Fruit fly (Drosophila melanogaster) whole organism, embryonic: ENCODE results near the gene Cyp6t1.

Experiments
- Atf6 ChIP-seq: fragments of 200-800 bp; sonication (Bioruptor generic); IDR thresholded peaks from 2 replicates; pipeline ENCODE4 v1.3.6; 2022; ENCODE audit warnings: missing biosample characterization, missing genetic modification characterization
- CG1024 ChIP-seq: fragments of 200-800 bp; sonication (Bioruptor generic); IDR thresholded peaks from 2 replicates; pipeline ENCODE4 v1.3.6; 2022; ENCODE audit warnings: missing biosample characterization, missing genetic modification characterization
- CG10431 ChIP-seq: fragments of 200-800 bp; sonication (Bioruptor generic); optimal IDR thresholded peaks from 3 replicates; lab custom pipeline; 2018; ENCODE audit warnings: missing biosample characterization, mild to moderate bottlenecking, missing genetic modification characterization
- CG10565 ChIP-seq: fragments of 200-800 bp; sonication (Bioruptor generic); optimal IDR thresholded peaks from 3 replicates; lab custom pipeline; 2016; ENCODE audit warnings: missing biosample characterization, mild to moderate bottlenecking, missing genetic modification characterization
- CG15514 ChIP-seq: fragments of 200-800 bp; sonication (Bioruptor generic); optimal IDR thresholded peaks from 3 replicates; lab custom pipeline; 2017; ENCODE audit warnings: missing biosample characterization, missing genetic modification characterization, mild to moderate bottlenecking, moderate library complexity, missing genetic modification reagents
- CG15696 ChIP-seq: fragments of 200-800 bp; sonication (Bioruptor generic); optimal IDR thresholded peaks from 2 replicates; lab custom pipeline; 2019; ENCODE audit warnings: missing biosample characterization, mild to moderate bottlenecking, missing genetic modification characterization, moderate library complexity
- CG17186 ChIP-seq: fragments of 200-800 bp; sonication (Bioruptor generic); optimal IDR thresholded peaks from 3 replicates; lab custom pipeline; 2017; ENCODE audit warnings: missing biosample characterization, missing genetic modification reagents, missing genetic modification characterization
- CG17385 ChIP-seq: fragments of 200-800 bp; sonication (Bioruptor generic); optimal IDR thresholded peaks from 3 replicates; lab custom pipeline; 2018; ENCODE audit warnings: missing biosample characterization, mild to moderate bottlenecking, missing genetic modification characterization
- CG18599 ChIP-seq: fragments of 200-800 bp; sonication (Bioruptor generic); optimal IDR thresholded peaks from 3 replicates; lab custom pipeline; 2017; ENCODE audit warnings: missing biosample characterization, missing genetic modification characterization, mild to moderate bottlenecking, moderate library complexity, missing genetic modification reagents
- CG18764 ChIP-seq: fragments of 200-800 bp; sonication (Bioruptor generic); optimal IDR thresholded peaks from 3 replicates; lab custom pipeline; 2016; ENCODE audit warnings: missing biosample characterization, missing genetic modification characterization
- CG2712 ChIP-seq: fragments of 200-800 bp; optimal IDR thresholded peaks from 3 replicates; lab custom pipeline; 2019; ENCODE audit warnings: missing biosample characterization, mild to moderate bottlenecking, missing genetic modification characterization, moderate library complexity
- CG30020 ChIP-seq: fragments of 200-800 bp; optimal IDR thresholded peaks from 2 replicates; lab custom pipeline; 2019; ENCODE audit warnings: missing biosample characterization, mild to moderate bottlenecking, missing genetic modification characterization, moderate library complexity
- CG30403 ChIP-seq: fragments of 200-800 bp; sonication (Bioruptor generic); optimal IDR thresholded peaks from 3 replicates; lab custom pipeline; 2016; ENCODE audit warnings: missing biosample characterization, missing genetic modification characterization
- CG3065 ChIP-seq: fragments of 200-800 bp; sonication (Bioruptor generic); optimal IDR thresholded peaks from 2 replicates; lab custom pipeline; 2016; ENCODE audit warnings: missing biosample characterization, missing genetic modification characterization
- CG32772 ChIP-seq: fragments of 200-800 bp; sonication (Bioruptor generic); IDR thresholded peaks from 2 replicates; pipeline ENCODE4 v1.3.6; 2022; ENCODE audit warnings: missing biosample characterization, missing genetic modification characterization
- CG33213 ChIP-seq: fragments of 200-800 bp; sonication (Bioruptor generic); optimal IDR thresholded peaks from 3 replicates; lab custom pipeline; 2016; ENCODE audit warnings: missing biosample characterization, missing genetic modification characterization
- CG43689 ChIP-seq: fragments of 200-800 bp; sonication (Bioruptor generic); IDR thresholded peaks from 2 replicates; pipeline ENCODE4 v1.3.6; 2022; ENCODE audit warnings: missing biosample characterization, missing genetic modification characterization
- CG6175 ChIP-seq: fragments of 200-800 bp; sonication (Bioruptor generic); IDR thresholded peaks from 3 replicates; pipeline ENCODE4 v1.3.6; 2022; ENCODE audit warnings: missing biosample characterization, missing genetic modification characterization
- CG8388 ChIP-seq: fragments of 200-800 bp; sonication (Bioruptor generic); optimal IDR thresholded peaks from 2 replicates; lab custom pipeline; 2019; ENCODE audit warnings: missing biosample characterization, mild to moderate bottlenecking, missing genetic modification characterization, moderate library complexity
- CHES-1-like ChIP-seq: fragments of 200-800 bp; sonication (Bioruptor generic); optimal IDR thresholded peaks from 2 replicates; lab custom pipeline; 2016; ENCODE audit warnings: missing biosample characterization, missing genetic modification characterization
- Chrac-16 ChIP-seq: fragments of 200-800 bp; sonication (Bioruptor generic); optimal IDR thresholded peaks from 3 replicates; lab custom pipeline; 2016; ENCODE audit warnings: missing biosample characterization, missing genetic modification characterization
- E2f1 ChIP-seq: fragments of 200-800 bp; sonication (Bioruptor generic); IDR thresholded peaks from 2 replicates; pipeline ENCODE4 v1.3.6; 2022; ENCODE audit warnings: missing biosample characterization, missing genetic modification characterization
- GATAe ChIP-seq: fragments of 200-800 bp; sonication (Bioruptor generic); conservative IDR thresholded peaks from 2 replicates; pipeline ENCODE4 v1.3.6; 2022; ENCODE audit warnings: missing biosample characterization, missing genetic modification characterization
- HLH54F ChIP-seq: fragments of 200-800 bp; sonication (Bioruptor generic); optimal IDR thresholded peaks from 3 replicates; lab custom pipeline; 2016; ENCODE audit warnings: missing biosample characterization, missing genetic modification characterization
- HLHmδ ChIP-seq: fragments of 200-800 bp; sonication (Bioruptor generic); optimal IDR thresholded peaks from 2 replicates; lab custom pipeline; 2018; ENCODE audit warnings: missing biosample characterization, mild to moderate bottlenecking, missing genetic modification characterization, moderate library complexity
- HmgD ChIP-seq: fragments of 200-800 bp; sonication (Bioruptor generic); optimal IDR thresholded peaks from 3 replicates; lab custom pipeline; 2016; ENCODE audit warnings: missing biosample characterization, missing genetic modification characterization
- Hmr ChIP-seq: fragments of 200-800 bp; sonication (Bioruptor generic); optimal IDR thresholded peaks from 3 replicates; lab custom pipeline; 2017; ENCODE audit warnings: mild to moderate bottlenecking, missing biosample characterization, missing genetic modification reagents, missing genetic modification characterization
- Hmx ChIP-seq: fragments of 200-800 bp; sonication (Bioruptor generic); optimal IDR thresholded peaks from 2 replicates; lab custom pipeline; 2016; ENCODE audit warnings: missing biosample characterization, missing genetic modification characterization
- MBD-R2 ChIP-seq: fragments of 200-800 bp; sonication (Bioruptor generic); IDR thresholded peaks from 2 replicates; pipeline ENCODE4 v1.3.6; 2022; ENCODE audit warnings: missing biosample characterization, missing genetic modification characterization
- Nf-YA ChIP-seq: fragments of 200-800 bp; sonication (Bioruptor generic); IDR thresholded peaks from 2 replicates; pipeline ENCODE4 v1.3.6; 2022; ENCODE audit warnings: missing biosample characterization, missing genetic modification characterization
- NfI ChIP-seq: fragments of 200-800 bp; sonication (Bioruptor generic); optimal IDR thresholded peaks from 3 replicates; lab custom pipeline; 2018; ENCODE audit warnings: missing biosample characterization, mild to moderate bottlenecking, missing genetic modification characterization, moderate library complexity
- Oaz ChIP-seq: fragments of 200-800 bp; sonication (Bioruptor generic); IDR thresholded peaks from 2 replicates; pipeline ENCODE4 v1.3.6; 2022; ENCODE audit warnings: missing biosample characterization, missing genetic modification characterization
- Ravus ChIP-seq: fragments of 200-800 bp; sonication (Bioruptor generic); IDR thresholded peaks from 2 replicates; pipeline ENCODE4 v1.3.6; 2022; ENCODE audit warnings: missing biosample characterization, missing genetic modification characterization
- Spps ChIP-seq: fragments of 200-800 bp; sonication (Bioruptor generic); optimal IDR thresholded peaks from 2 replicates; lab custom pipeline; 2018; ENCODE audit warnings: missing biosample characterization, mild to moderate bottlenecking, missing genetic modification characterization
- YL-1 ChIP-seq: fragments of 200-800 bp; sonication (Bioruptor generic); optimal IDR thresholded peaks from 3 replicates; lab custom pipeline; 2017; ENCODE audit warnings: missing biosample characterization, mild to moderate bottlenecking, missing genetic modification characterization
- ash1 ChIP-seq: fragments of 200-800 bp; sonication (Bioruptor generic); optimal IDR thresholded peaks from 2 replicates; lab custom pipeline; 2018; ENCODE audit warnings: missing biosample characterization, mild to moderate bottlenecking, missing genetic modification characterization
- bsh ChIP-seq, 2 experiments: fragments of 200-800 bp; sonication (Bioruptor generic); optimal IDR thresholded peaks; 2 replicates each; lab custom pipeline; 2017 to 2018; ENCODE audit warnings: mild to moderate bottlenecking in 2 of 2, missing biosample characterization in 2 of 2, missing genetic modification characterization in 2 of 2, moderate library complexity in 1 of 2
- chm ChIP-seq: fragments of 200-800 bp; sonication (Bioruptor generic); IDR thresholded peaks from 2 replicates; pipeline ENCODE4 v1.3.6; 2022; ENCODE audit warnings: missing biosample characterization, missing genetic modification characterization
- cwo ChIP-seq: fragments of 200-800 bp; sonication (Bioruptor generic); optimal IDR thresholded peaks from 3 replicates; lab custom pipeline; 2017; ENCODE audit warnings: missing biosample characterization, missing genetic modification characterization, mild to moderate bottlenecking, moderate library complexity, missing genetic modification reagents
- da ChIP-seq: fragments of 200-800 bp; sonication (Bioruptor generic); optimal IDR thresholded peaks from 2 replicates; lab custom pipeline; 2016; ENCODE audit warnings: missing biosample characterization, missing genetic modification characterization
- jing ChIP-seq: fragments of 200-800 bp; sonication (Bioruptor generic); optimal IDR thresholded peaks from 2 replicates; lab custom pipeline; 2018; ENCODE audit warnings: missing biosample characterization, mild to moderate bottlenecking, missing genetic modification characterization
- lab ChIP-seq: fragments of 200-800 bp; sonication (Bioruptor generic); optimal IDR thresholded peaks from 3 replicates; lab custom pipeline; 2017; ENCODE audit warnings: missing biosample characterization, missing genetic modification characterization, mild to moderate bottlenecking, moderate library complexity, missing genetic modification reagents
- maf-S ChIP-seq: fragments of 200-800 bp; sonication (Bioruptor generic); optimal IDR thresholded peaks from 2 replicates; lab custom pipeline; 2016; ENCODE audit warnings: missing biosample characterization, missing genetic modification characterization
- nerfin-2 ChIP-seq: fragments of 200-800 bp; sonication (Bioruptor generic); IDR thresholded peaks from 2 replicates; pipeline ENCODE4 v1.3.6; 2022; ENCODE audit warnings: missing biosample characterization, missing genetic modification characterization; ENCODE audit not compliant: partially characterized antibody
- nom ChIP-seq: fragments of 200-800 bp; sonication (Bioruptor generic); optimal IDR thresholded peaks from 2 replicates; lab custom pipeline; 2017; ENCODE audit warnings: missing biosample characterization, missing genetic modification characterization, mild to moderate bottlenecking, moderate library complexity, missing genetic modification reagents
- psq ChIP-seq: fragments of 200-800 bp; sonication (Bioruptor generic); optimal IDR thresholded peaks from 2 replicates; lab custom pipeline; 2017; ENCODE audit warnings: missing biosample characterization, missing genetic modification characterization
- rib ChIP-seq: fragments of 200-800 bp; sonication (Bioruptor generic); IDR thresholded peaks from 2 replicates; pipeline ENCODE4 v1.3.6; 2022; ENCODE audit warnings: missing biosample characterization, missing genetic modification characterization
- ro ChIP-seq: fragments of 200-800 bp; sonication (Bioruptor generic); IDR thresholded peaks from 2 replicates; pipeline ENCODE4 v1.3.6; 2022; ENCODE audit warnings: missing biosample characterization, missing genetic modification characterization
- run ChIP-seq: fragments of 200-800 bp; sonication (Bioruptor generic); optimal IDR thresholded peaks from 3 replicates; lab custom pipeline; 2018; ENCODE audit warnings: missing biosample characterization, mild to moderate bottlenecking, missing genetic modification characterization
- sima ChIP-seq: fragments of 200-800 bp; sonication (Bioruptor generic); optimal IDR thresholded peaks from 2 replicates; lab custom pipeline; 2016; ENCODE audit warnings: missing biosample characterization, missing genetic modification characterization
- wdn ChIP-seq: fragments of 200-800 bp; sonication (Bioruptor generic); IDR thresholded peaks from 2 replicates; pipeline ENCODE4 v1.3.6; 2022; ENCODE audit warnings: missing biosample characterization, missing genetic modification characterization
- zen ChIP-seq: fragments of 200-800 bp; sonication (Bioruptor generic); optimal IDR thresholded peaks from 3 replicates; lab custom pipeline; 2018; ENCODE audit warnings: missing biosample characterization, mild to moderate bottlenecking, missing genetic modification characterization, moderate library complexity

The Cyp6t1 gene

dm6 chrX:21497025-21497424 is 22.0 kb downstream of the Cyp6t1 start:
- TF ChIP-seq CG15696 (peak; percentile 24), psq (no peak), CG8388 (GFP tag; lab: Kevin White, UChicago) (no peak), zen (tag; lab: Kevin White, UChicago) (no peak), Hmx (GFP tag; lab: Kevin White, UChicago) (no peak), Spps (no peak), Oaz (no peak), CG32772 (GFP tag; lab: Robert Waterston, UW) (no peak), jing (no peak), rib (GFP tag; lab: Robert Waterston, UW) (no peak), cwo (GFP tag; lab: Kevin White, UChicago) (peak; percentile 2), CG2712 (tag; lab: Kevin White, UChicago) (peak; percentile 47), nom (GFP tag; lab: Kevin White, UChicago) (no peak), HLHmδ (GFP tag; lab: Kevin White, UChicago) (no peak), E2f1 (GFP tag; lab: Robert Waterston, UW) (no peak), Ravus (GFP tag; lab: Robert Waterston, UW) (no peak), maf-S (GFP tag; lab: Kevin White, UChicago) (no peak), Chrac-16 (GFP tag; lab: Kevin White, UChicago) (no peak), CG10565 (GFP tag; lab: Kevin White, UChicago) (no peak), YL-1 (GFP tag; lab: Kevin White, UChicago) (no peak), CG3065 (GFP tag; lab: Kevin White, UChicago) (no peak), CG6175 (GFP tag; lab: Robert Waterston, UW) (no peak), MBD-R2 (GFP tag; lab: Robert Waterston, UW) (no peak), CG18599 (GFP tag; lab: Kevin White, UChicago) (peak; percentile 30), CG15514 (GFP tag; lab: Kevin White, UChicago) (no peak), Hmr (GFP tag; lab: Kevin White, UChicago) (peak; percentile 18), HmgD (no peak), CG33213 (no peak), CG10431 (GFP tag; lab: Kevin White, UChicago) (no peak), da (GFP tag; lab: Kevin White, UChicago) (no peak), CG43689 (GFP tag; lab: Robert Waterston, UW) (no peak), CG18764 (GFP tag; lab: Kevin White, UChicago) (no peak), ash1 (GFP tag; lab: Kevin White, UChicago) (no peak), CG30403 (GFP tag; lab: Kevin White, UChicago) (peak; percentile 6), run (no peak), CG1024 (GFP tag; lab: Robert Waterston, UW) (no peak), nerfin-2 (GFP tag; lab: Robert Waterston, UW) (no peak), chm (GFP tag; lab: Robert Waterston, UW) (no peak), NfI (no peak), HLH54F (GFP tag; lab: Kevin White, UChicago) (no peak), lab (GFP tag; lab: Kevin White, UChicago) (peak; percentile 34), GATAe (GFP tag; lab: Robert Waterston, UW) (no peak), Nf-YA (GFP tag; lab: Robert Waterston, UW) (no peak), wdn (GFP tag; lab: Robert Waterston, UW) (no peak), CG30020 (no peak), ro (no peak), Atf6 (no peak), sima (GFP tag; lab: Kevin White, UChicago) (no peak), bsh (GFP tag; optimal IDR thresholded peaks at IDR 0.05; lab: Kevin White, UChicago) (no peak), CG17186 (no peak), CG17385 (GFP tag; lab: Kevin White, UChicago) (no peak), CHES-1-like (no peak)
